Fruit fly (Drosophila melanogaster) whole organism, embryonic: ENCODE results near the gene msopa.

Source experiments
- Atf6 ChIP-seq: fragments of 200-800 bp; sonication (Bioruptor generic); IDR thresholded peaks from 2 replicates; pipeline ENCODE4 v1.3.6; 2022; ENCODE audit warnings: missing biosample characterization, missing genetic modification characterization
- CG10543 ChIP-seq: fragments of 200-800 bp; sonication (Bioruptor generic); optimal IDR thresholded peaks from 3 replicates; lab custom pipeline; 2017; ENCODE audit warnings: missing biosample characterization, mild to moderate bottlenecking, missing genetic modification characterization, moderate library complexity
- CG15011 ChIP-seq: fragments of 200-800 bp; sonication (Bioruptor generic); optimal IDR thresholded peaks from 3 replicates; lab custom pipeline; 2018; ENCODE audit warnings: missing biosample characterization, mild to moderate bottlenecking, missing genetic modification characterization
- CG17359 ChIP-seq: fragments of 200-800 bp; sonication (Bioruptor generic); optimal IDR thresholded peaks from 3 replicates; lab custom pipeline; 2018; ENCODE audit warnings: missing biosample characterization, mild to moderate bottlenecking, missing genetic modification characterization, moderate library complexity
- CG3281 ChIP-seq: fragments of 200-800 bp; sonication (Bioruptor generic); optimal IDR thresholded peaks from 3 replicates; lab custom pipeline; 2017; ENCODE audit warnings: missing biosample characterization, mild to moderate bottlenecking, missing genetic modification characterization
- CG6813 ChIP-seq: fragments of 200-800 bp; sonication (Bioruptor generic); optimal IDR thresholded peaks from 2 replicates; lab custom pipeline; 2017; ENCODE audit warnings: missing biosample characterization, missing genetic modification characterization, mild to moderate bottlenecking, moderate library complexity, missing genetic modification reagents
- Hmr ChIP-seq: fragments of 200-800 bp; sonication (Bioruptor generic); optimal IDR thresholded peaks from 3 replicates; lab custom pipeline; 2017; ENCODE audit warnings: mild to moderate bottlenecking, missing biosample characterization, missing genetic modification reagents, missing genetic modification characterization
- ci ChIP-seq: fragments of 200-800 bp; sonication (Bioruptor generic); IDR thresholded peaks from 3 replicates; pipeline ENCODE4 v1.3.6; 2022; ENCODE audit warnings: missing biosample characterization, missing genetic modification characterization
- emc ChIP-seq: fragments of 200-800 bp; sonication (Bioruptor generic); optimal IDR thresholded peaks from 2 replicates; lab custom pipeline; 2016; ENCODE audit warnings: missing biosample characterization, missing genetic modification characterization
- hth ChIP-seq: fragments of >200 bp; optimal IDR thresholded peaks from 2 replicates; lab custom pipeline; 2017; ENCODE audit warnings: inconsistent platforms
- pros ChIP-seq: fragments of 200-800 bp; sonication (Bioruptor generic); optimal IDR thresholded peaks from 3 replicates; lab custom pipeline; 2019; ENCODE audit warnings: missing biosample characterization, mild to moderate bottlenecking, missing genetic modification characterization, moderate library complexity
- salm ChIP-seq: fragments of 200-800 bp; sonication (Bioruptor generic); optimal IDR thresholded peaks from 2 replicates; lab custom pipeline; 2018; ENCODE audit warnings: missing biosample characterization, mild to moderate bottlenecking, missing genetic modification characterization

- TF ChIP-seq CG17359 (tag; lab: Kevin White, UChicago) (no peak), emc (GFP tag; lab: Kevin White, UChicago) (no peak), Hmr (GFP tag; lab: Kevin White, UChicago) (no peak), pros (GFP tag; lab: Kevin White, UChicago) (no peak), hth (lab: Kevin White, UChicago) (no peak), CG15011 (GFP tag; lab: Kevin White, UChicago) (no peak), CG6813 (GFP tag; lab: Kevin White, UChicago) (no peak), salm (tag; lab: Kevin White, UChicago) (no peak), CG10543 (no peak), CG3281 (GFP tag; lab: Kevin White, UChicago) (no peak), Atf6 (GFP tag; lab: Robert Waterston, UW) (no peak), ci (GFP tag; lab: Robert Waterston, UW) (no peak)
These were observed 50.2 kb downstream of the msopa start for dm6 chr3L:22132726-22133125.
